Worm (Caenorhabditis elegans) whole organism, midembryonic: ENCODE measurements around the gene C18G1.8.

Experiments used
- flt-1 ChIP-seq: fragments of 200-800 bp; sonication (Bioruptor generic); IDR thresholded peaks from 2 replicates; pipeline ENCODE4 v1.3.6; 2022; ENCODE audit warnings: missing genetic modification characterization, missing compliant biosample characterization
- ztf-23 ChIP-seq: fragments of 200-800 bp; sonication (Bioruptor generic); IDR thresholded peaks from 2 replicates; pipeline ENCODE4 v1.3.6; 2022; ENCODE audit warnings: missing genetic modification reagents, missing genetic modification characterization, missing compliant biosample characterization

DNA sequence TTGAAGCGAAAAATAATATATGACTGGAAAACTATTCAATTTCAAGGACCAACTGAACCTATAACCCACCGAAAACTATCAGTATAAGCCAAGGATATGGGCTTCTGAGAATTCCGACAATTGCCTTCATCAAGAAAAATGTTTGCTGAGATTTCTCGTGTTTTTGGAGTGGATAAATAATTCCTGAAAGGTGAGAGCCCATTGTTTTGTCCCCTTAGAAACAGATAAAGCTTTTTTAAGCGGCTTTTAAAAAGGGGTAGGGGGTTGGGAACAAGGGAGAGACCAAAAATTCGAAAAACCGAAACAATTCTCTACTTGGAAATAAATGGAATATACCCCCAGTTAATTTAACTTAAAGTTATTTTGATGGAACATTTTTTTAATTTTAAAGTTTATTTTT lies at the start of gene C18G1.8:
- no peak for TF ChIP-seq flt-1 (GFP tag; lab: Robert Waterston, UW)
- TF ChIP-seq ztf-23 (GFP tag; lab: Robert Waterston, UW) = no peak
